Fruit fly (Drosophila melanogaster) whole organism, embryonic: ENCODE measurements around the gene Ctr9.
A peak's percentile ranks its signal among the peaks of the same experiment; 100 is the strongest.

Experiments
- ATbp ChIP-seq: fragments of 200-800 bp; sonication (Bioruptor generic); optimal IDR thresholded peaks from 2 replicates; lab custom pipeline; 2017; ENCODE audit warnings: missing biosample characterization, mild to moderate bottlenecking, missing genetic modification characterization, missing genetic modification reagents
- Aef1 ChIP-seq: fragments of 200-800 bp; sonication (Bioruptor generic); IDR thresholded peaks from 3 replicates; pipeline ENCODE4 v1.3.6; 2022; ENCODE audit warnings: missing biosample characterization, missing genetic modification characterization
- Antp ChIP-seq: fragments of 200-800 bp; sonication (Bioruptor generic); optimal IDR thresholded peaks from 3 replicates; lab custom pipeline; 2016; ENCODE audit warnings: missing biosample characterization, missing genetic modification characterization
- Bteb2 ChIP-seq: fragments of 200-800 bp; sonication (Bioruptor generic); optimal IDR thresholded peaks from 2 replicates; lab custom pipeline; 2016; ENCODE audit warnings: missing biosample characterization, missing genetic modification characterization
- CG10565 ChIP-seq: fragments of 200-800 bp; sonication (Bioruptor generic); optimal IDR thresholded peaks from 3 replicates; lab custom pipeline; 2016; ENCODE audit warnings: missing biosample characterization, mild to moderate bottlenecking, missing genetic modification characterization
- CG11093 ChIP-seq: fragments of 200-800 bp; sonication (Bioruptor generic); IDR thresholded peaks from 3 replicates; pipeline ENCODE4 v1.3.6; 2022; ENCODE audit warnings: missing biosample characterization, missing genetic modification characterization
- CG11696 ChIP-seq: fragments of 200-800 bp; sonication (Bioruptor generic); IDR thresholded peaks from 2 replicates; pipeline ENCODE4 v1.3.6; 2022; ENCODE audit warnings: missing biosample characterization, missing genetic modification characterization
- CG13296 ChIP-seq: fragments of 200-800 bp; sonication (Bioruptor generic); optimal IDR thresholded peaks from 3 replicates; lab custom pipeline; 2018; ENCODE audit warnings: missing biosample characterization, mild to moderate bottlenecking, missing genetic modification characterization
- CG17361 ChIP-seq: fragments of 200-800 bp; sonication (Bioruptor generic); IDR thresholded peaks from 3 replicates; pipeline ENCODE4 v1.3.6; 2022; ENCODE audit warnings: missing biosample characterization, missing genetic modification characterization
- CG2678 ChIP-seq: fragments of 200-800 bp; sonication (Bioruptor generic); optimal IDR thresholded peaks from 3 replicates; lab custom pipeline; 2019; ENCODE audit warnings: missing biosample characterization, mild to moderate bottlenecking, missing genetic modification characterization, moderate library complexity
- CG31441 ChIP-seq: fragments of 200-800 bp; sonication (Bioruptor generic); IDR thresholded peaks from 2 replicates; pipeline ENCODE4 v1.3.6; 2022; ENCODE audit warnings: missing biosample characterization, missing genetic modification characterization
- CG3163 ChIP-seq: fragments of 200-800 bp; sonication (Bioruptor generic); optimal IDR thresholded peaks from 3 replicates; lab custom pipeline; 2016; ENCODE audit warnings: missing biosample characterization, missing genetic modification characterization
- CG3726 ChIP-seq: fragments of 200-800 bp; sonication (Bioruptor generic); IDR thresholded peaks from 3 replicates; pipeline ENCODE4, ENCODE4 v1.3.6; 2022; ENCODE audit warnings: missing biosample characterization, missing genetic modification characterization
- CG4360 ChIP-seq: fragments of 200-800 bp; sonication (Bioruptor generic); IDR thresholded peaks from 2 replicates; pipeline ENCODE4 v1.3.6; 2022; ENCODE audit warnings: missing biosample characterization, missing genetic modification characterization
- CG5953 ChIP-seq: fragments of 200-800 bp; sonication (Bioruptor generic); IDR thresholded peaks from 2 replicates; pipeline ENCODE4 v1.3.6; 2022; ENCODE audit warnings: missing biosample characterization, missing genetic modification characterization
- CG8089 ChIP-seq: fragments of 200-800 bp; sonication (Bioruptor generic); optimal IDR thresholded peaks from 3 replicates; lab custom pipeline; 2016; ENCODE audit warnings: missing biosample characterization, missing genetic modification characterization
- CG8281 ChIP-seq: fragments of 200-800 bp; sonication (Bioruptor generic); optimal IDR thresholded peaks from 2 replicates; lab custom pipeline; 2018; ENCODE audit warnings: missing biosample characterization, mild to moderate bottlenecking, missing genetic modification characterization, moderate library complexity
- CG8359 ChIP-seq: fragments of 200-800 bp; sonication (Bioruptor generic); optimal IDR thresholded peaks from 2 replicates; lab custom pipeline; 2017; ENCODE audit warnings: missing biosample characterization, mild to moderate bottlenecking, missing genetic modification characterization, borderline replicate concordance
- CG8765 ChIP-seq: fragments of 200-800 bp; sonication (Bioruptor generic); IDR thresholded peaks from 2 replicates; pipeline ENCODE4 v1.3.6; 2022; ENCODE audit warnings: missing biosample characterization, missing genetic modification characterization
- CG9932 ChIP-seq: fragments of 200-800 bp; sonication (Bioruptor generic); IDR thresholded peaks from 2 replicates; pipeline ENCODE4 v1.3.6; 2022; ENCODE audit warnings: missing biosample characterization, missing genetic modification characterization
- CoRest ChIP-seq: fragments of 200-800 bp; sonication (Bioruptor generic); optimal IDR thresholded peaks from 3 replicates; lab custom pipeline; 2018; ENCODE audit warnings: missing biosample characterization, mild to moderate bottlenecking, missing genetic modification characterization, moderate library complexity
- Drgx ChIP-seq: fragments of 200-800 bp; sonication (Bioruptor generic); IDR thresholded peaks from 2 replicates; pipeline ENCODE4 v1.3.6; 2022; ENCODE audit warnings: missing biosample characterization, missing genetic modification characterization
- E2f1 ChIP-seq: fragments of 200-800 bp; sonication (Bioruptor generic); IDR thresholded peaks from 2 replicates; pipeline ENCODE4 v1.3.6; 2022; ENCODE audit warnings: missing biosample characterization, missing genetic modification characterization
- Elba2 ChIP-seq: fragments of 200-800 bp; sonication (Bioruptor generic); optimal IDR thresholded peaks from 3 replicates; lab custom pipeline; 2016; ENCODE audit warnings: missing biosample characterization, missing genetic modification characterization
- Fer3 ChIP-seq: fragments of 200-800 bp; sonication (Bioruptor generic); optimal IDR thresholded peaks from 2 replicates; lab custom pipeline; 2018; ENCODE audit warnings: missing biosample characterization, mild to moderate bottlenecking, missing genetic modification characterization, moderate library complexity
- H2.0 ChIP-seq: fragments of 200-800 bp; sonication (Bioruptor generic); IDR thresholded peaks from 2 replicates; pipeline ENCODE4 v1.3.6; 2022; ENCODE audit warnings: missing biosample characterization, missing genetic modification characterization
- Max ChIP-seq: fragments of 200-800 bp; sonication (Bioruptor generic); optimal IDR thresholded peaks from 2 replicates; lab custom pipeline; 2016; ENCODE audit warnings: missing biosample characterization, mild to moderate bottlenecking, missing genetic modification characterization
- Mes4 ChIP-seq: fragments of 200-800 bp; sonication (Bioruptor generic); optimal IDR thresholded peaks from 2 replicates; lab custom pipeline; 2016; ENCODE audit warnings: missing biosample characterization, missing genetic modification characterization
- Rfx ChIP-seq: fragments of 200-800 bp; sonication (Bioruptor generic); IDR thresholded peaks from 2 replicates; pipeline ENCODE4 v1.3.6; 2022; ENCODE audit warnings: missing biosample characterization, missing genetic modification characterization
- Spps ChIP-seq: fragments of 200-800 bp; sonication (Bioruptor generic); optimal IDR thresholded peaks from 2 replicates; lab custom pipeline; 2018; ENCODE audit warnings: missing biosample characterization, mild to moderate bottlenecking, missing genetic modification characterization
- Sry-δ ChIP-seq: fragments of 200-800 bp; sonication (Bioruptor generic); optimal IDR thresholded peaks from 2 replicates; lab custom pipeline; 2016; ENCODE audit warnings: missing biosample characterization, missing genetic modification characterization
- Vsx1 ChIP-seq: fragments of 200-800 bp; sonication (Bioruptor generic); optimal IDR thresholded peaks from 2 replicates; lab custom pipeline; 2017; ENCODE audit warnings: missing biosample characterization, mild to moderate bottlenecking, missing genetic modification characterization, missing genetic modification reagents
- aop ChIP-seq: fragments of 200-800 bp; sonication (Bioruptor generic); IDR thresholded peaks from 2 replicates; pipeline ENCODE4 v1.3.6; 2022; ENCODE audit warnings: missing biosample characterization, missing genetic modification characterization
- ap ChIP-seq: fragments of 200-800 bp; sonication (Bioruptor generic); IDR thresholded peaks from 2 replicates; pipeline ENCODE4 v1.3.6; 2022; ENCODE audit warnings: missing biosample characterization, missing genetic modification characterization
- bsh ChIP-seq, 2 experiments: fragments of 200-800 bp; sonication (Bioruptor generic); optimal IDR thresholded peaks; 2 replicates each; lab custom pipeline; 2017 to 2018; ENCODE audit warnings: mild to moderate bottlenecking in 2 of 2, missing biosample characterization in 2 of 2, missing genetic modification characterization in 2 of 2, moderate library complexity in 1 of 2
- grau ChIP-seq: fragments of 200-800 bp; optimal IDR thresholded peaks from 3 replicates; lab custom pipeline; 2019; ENCODE audit warnings: missing biosample characterization, mild to moderate bottlenecking, missing genetic modification characterization, moderate library complexity
- h ChIP-seq: fragments of >200 bp; optimal IDR thresholded peaks from 2 replicates; lab custom pipeline; 2017
- jing ChIP-seq: fragments of 200-800 bp; sonication (Bioruptor generic); optimal IDR thresholded peaks from 2 replicates; lab custom pipeline; 2018; ENCODE audit warnings: missing biosample characterization, mild to moderate bottlenecking, missing genetic modification characterization
- kni ChIP-seq: fragments of 200-800 bp; sonication (Bioruptor generic); optimal IDR thresholded peaks from 3 replicates; lab custom pipeline; 2017; ENCODE audit warnings: mild to moderate bottlenecking, missing biosample characterization, missing genetic modification reagents, missing genetic modification characterization
- nau ChIP-seq: fragments of 200-800 bp; sonication (Bioruptor generic); optimal IDR thresholded peaks from 3 replicates; lab custom pipeline; 2017; ENCODE audit warnings: missing biosample characterization, mild to moderate bottlenecking, missing genetic modification characterization, missing genetic modification reagents
- pita ChIP-seq: fragments of 200-800 bp; sonication (Bioruptor generic); optimal IDR thresholded peaks from 2 replicates; lab custom pipeline; 2017; ENCODE audit warnings: missing biosample characterization, mild to moderate bottlenecking, missing genetic modification characterization
- prd ChIP-seq, 3 experiments: fragments of >200 bp in 2 of 3; fragments of 200-800 bp in 1 of 3; sonication (Bioruptor generic) in 1 of 3; optimal IDR thresholded peaks in 2 of 3; IDR thresholded peaks in 1 of 3; 2 replicates in 2 of 3; 3 replicates in 1 of 3; pipeline versions ENCODE4 v1.3.6 to Lab custom; 2017 to 2022; ENCODE audit warnings: missing biosample characterization in 1 of 3, missing genetic modification characterization in 1 of 3
- psq ChIP-seq: fragments of 200-800 bp; sonication (Bioruptor generic); optimal IDR thresholded peaks from 2 replicates; lab custom pipeline; 2017; ENCODE audit warnings: missing biosample characterization, missing genetic modification characterization
- rib ChIP-seq: fragments of 200-800 bp; sonication (Bioruptor generic); IDR thresholded peaks from 2 replicates; pipeline ENCODE4 v1.3.6; 2022; ENCODE audit warnings: missing biosample characterization, missing genetic modification characterization
- slbo ChIP-seq: fragments of 200-800 bp; sonication (Bioruptor generic); IDR thresholded peaks from 2 replicates; pipeline ENCODE4 v1.3.6; 2022; ENCODE audit warnings: missing biosample characterization, missing genetic modification characterization
- slou ChIP-seq: fragments of 200-800 bp; sonication (Bioruptor generic); optimal IDR thresholded peaks from 3 replicates; lab custom pipeline; 2016; ENCODE audit warnings: missing biosample characterization, missing genetic modification characterization
- tx ChIP-seq: fragments of 200-800 bp; sonication (Bioruptor generic); optimal IDR thresholded peaks from 2 replicates; lab custom pipeline; 2016; ENCODE audit warnings: missing biosample characterization, missing genetic modification characterization
- zfh1 ChIP-seq: fragments of 200-800 bp; sonication (Bioruptor generic); IDR thresholded peaks from 3 replicates; pipeline ENCODE4 v1.3.6; 2022; ENCODE audit warnings: missing biosample characterization, missing genetic modification characterization

Gene Ctr9

DNA sequence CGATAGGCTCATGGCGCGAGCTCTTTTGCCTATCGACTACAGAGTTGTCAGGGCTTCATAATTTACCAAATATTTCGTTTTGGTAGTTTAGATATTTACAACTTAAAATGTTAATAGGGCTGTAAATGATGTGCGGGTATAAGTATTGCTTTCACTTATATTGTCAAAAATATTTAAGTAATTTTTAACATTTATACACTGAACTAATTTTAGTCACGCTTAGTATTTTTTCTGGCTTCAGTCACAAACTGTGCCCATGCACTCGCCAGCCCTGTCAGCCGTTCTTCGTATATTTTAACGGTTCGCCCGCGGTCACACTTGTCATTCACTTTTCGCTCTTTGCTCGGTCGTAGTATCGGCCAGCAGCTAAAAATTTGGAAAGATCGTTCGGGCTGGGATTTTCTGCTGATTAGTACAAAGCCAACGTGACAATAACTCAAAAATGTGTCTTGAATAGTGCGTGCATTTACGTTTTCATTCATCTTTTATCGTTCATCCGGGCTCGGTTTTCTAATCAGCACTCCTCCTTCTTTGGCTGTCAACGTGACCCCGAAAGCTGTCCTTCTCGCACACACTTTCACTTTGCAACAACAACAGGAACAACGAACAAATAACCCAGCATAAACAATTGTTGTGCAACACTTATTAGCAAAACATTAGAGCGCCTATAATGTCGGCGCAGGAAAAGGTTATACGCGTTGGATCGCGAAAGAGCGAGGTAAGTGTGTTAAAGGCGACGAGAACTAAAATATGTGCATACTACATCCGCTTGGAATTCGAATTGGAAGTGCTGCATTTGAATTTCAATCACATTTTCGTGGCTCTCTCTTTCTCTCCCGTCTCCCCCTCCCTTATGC lies 27.8 kb downstream of the Ctr9 start, which contains the start of the genes Hmbs and CG2211 (continued):
- peak; percentile 92 for TF ChIP-seq Max (GFP tag; lab: Kevin White, UChicago)
- peak; percentile 87 for TF ChIP-seq tx (GFP tag; lab: Kevin White, UChicago)
- TF ChIP-seq Spps (tag; lab: Kevin White, UChicago), result peak; percentile 73
- peak; percentile 73 for TF ChIP-seq CG11696 (GFP tag; lab: Robert Waterston, UW)
- TF ChIP-seq CG11093 (GFP tag; lab: Robert Waterston, UW), result peak; percentile 76; the same call in 2 of the 3 replicates
- TF ChIP-seq Rfx (GFP tag; lab: Robert Waterston, UW), result peak; percentile 92
- peak; percentile 84 for TF ChIP-seq Elba2 (GFP tag; lab: Kevin White, UChicago)
- TF ChIP-seq CG31441, result peak; percentile 92
- peak; percentile 82 for TF ChIP-seq Antp (GFP tag; lab: Kevin White, UChicago)

DNA sequence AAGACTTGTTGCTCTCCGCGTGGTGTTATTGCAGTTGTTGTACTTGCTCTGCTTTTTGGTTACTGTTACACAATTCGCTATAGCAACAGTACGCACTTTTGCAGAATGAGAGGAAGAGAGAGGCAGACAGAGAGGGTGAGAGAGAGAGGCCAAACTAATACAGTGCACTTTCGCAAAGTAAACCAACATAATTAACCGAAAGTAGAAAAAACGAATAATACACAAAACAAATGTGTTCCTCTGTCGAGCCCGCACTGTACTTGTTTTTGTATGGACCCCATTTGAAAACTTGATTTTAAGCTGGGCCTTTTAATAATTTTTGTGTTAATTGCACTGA lies 28.4 kb downstream of the Ctr9 start:
- TF ChIP-seq Bteb2 (GFP tag; lab: Kevin White, UChicago) (no peak), H2.0 (peak; percentile 55), slbo (GFP tag; lab: Robert Waterston, UW) (peak; percentile 82), CG8765 (GFP tag; lab: Robert Waterston, UW) (0 out of 2 replicates have a peak, but pooled peaks have one; percentile 10), pita (GFP tag; lab: Kevin White, UChicago) (no peak), psq (no peak), grau (peak; percentile 95), CG9932 (GFP tag; lab: Robert Waterston, UW) (peak; percentile 77), CG10565 (GFP tag; lab: Kevin White, UChicago) (no peak), ap (GFP tag; lab: Robert Waterston, UW) (no peak), Aef1 (GFP tag; lab: Robert Waterston, UW) (peak; percentile 60), Mes4 (no peak), CG4360 (GFP tag; lab: Robert Waterston, UW) (no peak; the same call in 1 of the 2 replicates), CG17361 (0 out of 3 replicates have a peak, but pooled peaks have one; percentile 10), Sry-δ (GFP tag; lab: Kevin White, UChicago) (peak; percentile 10), zfh1 (peak; percentile 70; the same call in 2 of the 3 replicates), aop (GFP tag; lab: Robert Waterston, UW) (no peak), jing (GFP tag; lab: Kevin White, UChicago) (no peak), CoRest (tag; lab: Kevin White, UChicago) (peak; percentile 28), nau (no peak), Fer3 (tag; lab: Kevin White, UChicago) (peak; percentile 39), h (lab: Kevin White, UChicago) (no peak), CG3726 (no peak), CG8089 (GFP tag; lab: Kevin White, UChicago) (no peak), ATbp (peak; percentile 0), Drgx (peak; percentile 90), kni (GFP tag; lab: Kevin White, UChicago) (no peak), CG3163 (GFP tag; lab: Kevin White, UChicago) (peak; percentile 15), rib (GFP tag; lab: Robert Waterston, UW) (no peak), Vsx1 (no peak), slou (GFP tag; lab: Kevin White, UChicago) (no peak), CG13296 (peak; percentile 55), E2f1 (GFP tag; lab: Robert Waterston, UW) (peak; percentile 34; the same call in 1 of the 2 replicates), CG8281 (tag; lab: Kevin White, UChicago) (no peak), CG5953 (GFP tag; lab: Robert Waterston, UW) (no peak), prd (optimal IDR thresholded peaks at IDR 0.05; lab: Kevin White, UChicago) (no peak), prd (GFP tag; IDR thresholded peaks at IDR 0.05; lab: Robert Waterston, UW) (peak; percentile 69), bsh (GFP tag; optimal IDR thresholded peaks at IDR 0.05; lab: Kevin White, UChicago) (no peak), CG8359 (GFP tag; lab: Kevin White, UChicago) (no peak), CG2678 (peak; percentile 39)
